Fruit fly (Drosophila melanogaster) whole organism, embryonic: ENCODE data around the gene CCT7.
A peak's percentile ranks its signal among the peaks of the same experiment; 100 is the strongest.

Experiments
- Adf1 ChIP-seq: fragments of 200-800 bp; sonication (Bioruptor generic); IDR thresholded peaks from 2 replicates; pipeline ENCODE4 v1.3.6; 2022; ENCODE audit warnings: missing biosample characterization, missing genetic modification characterization
- Atf-2 ChIP-seq: fragments of 200-800 bp; sonication (Bioruptor generic); optimal IDR thresholded peaks from 2 replicates; lab custom pipeline; 2016; ENCODE audit warnings: missing biosample characterization, missing genetic modification characterization
- CG10267 ChIP-seq: fragments of 200-800 bp; sonication (Bioruptor generic); optimal IDR thresholded peaks from 2 replicates; lab custom pipeline; 2018; ENCODE audit warnings: missing biosample characterization, mild to moderate bottlenecking, missing genetic modification characterization, moderate library complexity
- CG10543 ChIP-seq: fragments of 200-800 bp; sonication (Bioruptor generic); optimal IDR thresholded peaks from 3 replicates; lab custom pipeline; 2017; ENCODE audit warnings: missing biosample characterization, mild to moderate bottlenecking, missing genetic modification characterization, moderate library complexity
- CG10654 ChIP-seq: fragments of 200-800 bp; sonication (Bioruptor generic); optimal IDR thresholded peaks from 2 replicates; lab custom pipeline; 2016; ENCODE audit warnings: missing biosample characterization, missing genetic modification characterization
- CG11504 ChIP-seq: fragments of 200-800 bp; sonication (Bioruptor generic); optimal IDR thresholded peaks from 3 replicates; lab custom pipeline; 2019; ENCODE audit warnings: missing biosample characterization, mild to moderate bottlenecking, missing genetic modification characterization, moderate library complexity
- CG12071 ChIP-seq: fragments of 200-800 bp; sonication (Bioruptor generic); optimal IDR thresholded peaks from 3 replicates; lab custom pipeline; 2018; ENCODE audit warnings: missing biosample characterization, mild to moderate bottlenecking, missing genetic modification characterization
- CG12219 ChIP-seq: fragments of 200-800 bp; sonication (Bioruptor generic); optimal IDR thresholded peaks from 3 replicates; lab custom pipeline; 2018; ENCODE audit warnings: missing biosample characterization, mild to moderate bottlenecking, missing genetic modification characterization
- CG12391 ChIP-seq: fragments of 200-800 bp; sonication (Bioruptor generic); optimal IDR thresholded peaks from 3 replicates; lab custom pipeline; 2018; ENCODE audit warnings: missing biosample characterization, mild to moderate bottlenecking, missing genetic modification characterization, moderate library complexity
- CG12659 ChIP-seq: fragments of 200-800 bp; sonication (Bioruptor generic); optimal IDR thresholded peaks from 3 replicates; lab custom pipeline; 2017; ENCODE audit warnings: mild to moderate bottlenecking, missing biosample characterization, missing genetic modification reagents, missing genetic modification characterization
- CG14050 ChIP-seq: fragments of 200-800 bp; sonication (Bioruptor generic); IDR thresholded peaks from 3 replicates; pipeline ENCODE4 v1.3.6; 2022; ENCODE audit warnings: missing biosample characterization, missing genetic modification characterization
- CG16863 ChIP-seq: fragments of 200-800 bp; sonication (Bioruptor generic); optimal IDR thresholded peaks from 3 replicates; lab custom pipeline; 2016; ENCODE audit warnings: missing biosample characterization, missing genetic modification characterization
- CG17829 ChIP-seq: fragments of 200-800 bp; optimal IDR thresholded peaks from 2 replicates; lab custom pipeline; 2019; ENCODE audit warnings: missing biosample characterization, mild to moderate bottlenecking, missing genetic modification characterization, moderate library complexity
- CG1792 ChIP-seq: fragments of 200-800 bp; sonication (Bioruptor generic); optimal IDR thresholded peaks from 2 replicates; lab custom pipeline; 2016; ENCODE audit warnings: missing biosample characterization, missing genetic modification characterization
- CG2875 ChIP-seq: fragments of 200-800 bp; sonication (Bioruptor generic); optimal IDR thresholded peaks from 2 replicates; lab custom pipeline; 2017; ENCODE audit warnings: missing biosample characterization, mild to moderate bottlenecking, missing genetic modification characterization, missing genetic modification reagents
- CG31224 ChIP-seq: fragments of 200-800 bp; sonication (Bioruptor generic); IDR thresholded peaks from 2 replicates; pipeline ENCODE4 v1.3.6; 2022; ENCODE audit warnings: missing biosample characterization, missing genetic modification characterization
- CG3163 ChIP-seq: fragments of 200-800 bp; sonication (Bioruptor generic); optimal IDR thresholded peaks from 3 replicates; lab custom pipeline; 2016; ENCODE audit warnings: missing biosample characterization, missing genetic modification characterization
- CG6813 ChIP-seq: fragments of 200-800 bp; sonication (Bioruptor generic); optimal IDR thresholded peaks from 2 replicates; lab custom pipeline; 2017; ENCODE audit warnings: missing biosample characterization, missing genetic modification characterization, mild to moderate bottlenecking, moderate library complexity, missing genetic modification reagents
- CG7928 ChIP-seq: fragments of 200-800 bp; sonication (Bioruptor generic); optimal IDR thresholded peaks from 2 replicates; lab custom pipeline; 2017; ENCODE audit warnings: missing biosample characterization, mild to moderate bottlenecking, missing genetic modification characterization
- CG8290 ChIP-seq, 3 experiments: fragments of 200-800 bp; sonication (Bioruptor generic); optimal IDR thresholded peaks; 2 replicates each; lab custom pipeline; 2016 to 2019; ENCODE audit warnings: missing biosample characterization in 3 of 3, missing genetic modification characterization in 3 of 3, mild to moderate bottlenecking in 2 of 3, moderate library complexity in 1 of 3
- CG8765 ChIP-seq: fragments of 200-800 bp; sonication (Bioruptor generic); IDR thresholded peaks from 2 replicates; pipeline ENCODE4 v1.3.6; 2022; ENCODE audit warnings: missing biosample characterization, missing genetic modification characterization
- CG9727 ChIP-seq: fragments of 200-800 bp; sonication (Bioruptor generic); optimal IDR thresholded peaks from 3 replicates; lab custom pipeline; 2017; ENCODE audit warnings: missing biosample characterization, mild to moderate bottlenecking, missing genetic modification characterization
- CTCF ChIP-seq: fragments of 200-800 bp; sonication (Bioruptor generic); optimal IDR thresholded peaks from 2 replicates; lab custom pipeline; 2017; ENCODE audit warnings: missing biosample characterization, mild to moderate bottlenecking, missing genetic modification characterization, moderate library complexity
- CkIIα-i1 ChIP-seq: fragments of 200-800 bp; sonication (Bioruptor generic); IDR thresholded peaks from 2 replicates; pipeline ENCODE4 v1.3.6; 2022; ENCODE audit warnings: missing biosample characterization, missing genetic modification characterization
- CrebB ChIP-seq: fragments of 200-800 bp; sonication (Bioruptor generic); optimal IDR thresholded peaks from 3 replicates; lab custom pipeline; 2018; ENCODE audit warnings: missing biosample characterization, mild to moderate bottlenecking, missing genetic modification characterization
- D19A ChIP-seq: fragments of 200-800 bp; optimal IDR thresholded peaks from 3 replicates; lab custom pipeline; 2019; ENCODE audit warnings: missing biosample characterization, mild to moderate bottlenecking, missing genetic modification characterization, moderate library complexity
- Dfd ChIP-seq, 2 experiments: fragments of >200 bp; optimal IDR thresholded peaks; 2 replicates each; lab custom pipeline; 2017; ENCODE audit warnings: missing biosample characterization in 2 of 2, missing genetic modification characterization in 2 of 2
- HLH3B ChIP-seq: fragments of 200-800 bp; sonication (Bioruptor generic); IDR thresholded peaks from 2 replicates; pipeline ENCODE4 v1.3.6; 2022; ENCODE audit warnings: missing biosample characterization, missing genetic modification characterization
- HLH54F ChIP-seq: fragments of 200-800 bp; sonication (Bioruptor generic); optimal IDR thresholded peaks from 3 replicates; lab custom pipeline; 2016; ENCODE audit warnings: missing biosample characterization, missing genetic modification characterization
- Mad ChIP-seq: fragments of 200-800 bp; sonication (Bioruptor generic); optimal IDR thresholded peaks from 2 replicates; lab custom pipeline; 2016; ENCODE audit warnings: missing biosample characterization, missing genetic modification characterization
- Meics ChIP-seq: fragments of 200-800 bp; sonication (Bioruptor generic); optimal IDR thresholded peaks from 2 replicates; lab custom pipeline; 2017; ENCODE audit warnings: missing biosample characterization, mild to moderate bottlenecking, missing genetic modification characterization
- NC2α ChIP-seq: fragments of 200-800 bp; sonication (Bioruptor generic); optimal IDR thresholded peaks from 2 replicates; lab custom pipeline; 2016; ENCODE audit warnings: missing biosample characterization, missing genetic modification characterization
- Xrp1 ChIP-seq: fragments of 200-800 bp; sonication (Bioruptor generic); IDR thresholded peaks from 2 replicates; pipeline ENCODE4 v1.3.6; 2022; ENCODE audit warnings: missing biosample characterization, missing genetic modification characterization
- cad ChIP-seq: fragments of >200 bp; optimal IDR thresholded peaks from 2 replicates; lab custom pipeline; 2017; ENCODE audit warnings: missing biosample characterization, missing genetic modification characterization
- dmrt11E ChIP-seq: fragments of 200-800 bp; sonication (Bioruptor generic); optimal IDR thresholded peaks from 3 replicates; lab custom pipeline; 2018; ENCODE audit warnings: missing biosample characterization, mild to moderate bottlenecking, missing genetic modification characterization, moderate library complexity
- dysf ChIP-seq: fragments of 200-800 bp; sonication (Bioruptor generic); IDR thresholded peaks from 3 replicates; pipeline ENCODE4 v1.3.6; 2022; ENCODE audit warnings: missing biosample characterization, missing genetic modification characterization
- hbn ChIP-seq: fragments of 200-800 bp; sonication (Bioruptor generic); IDR thresholded peaks from 2 replicates; pipeline ENCODE4 v1.3.6; 2022; ENCODE audit warnings: missing biosample characterization, missing genetic modification characterization; ENCODE audit not compliant: partially characterized antibody
- hkb ChIP-seq, 2 experiments: fragments of 200-800 bp in 1 of 2; fragments of >200 bp in 1 of 2; sonication (Bioruptor generic) in 1 of 2; IDR thresholded peaks in 1 of 2; optimal IDR thresholded peaks in 1 of 2; 2 replicates each; pipeline versions ENCODE4 v1.3.6 to Lab custom; 2017 to 2022; ENCODE audit warnings: missing biosample characterization in 1 of 2, missing genetic modification characterization in 1 of 2
- inv ChIP-seq: fragments of 200-800 bp; sonication (Bioruptor generic); IDR thresholded peaks from 2 replicates; pipeline ENCODE4 v1.3.6; 2022; ENCODE audit warnings: missing biosample characterization, missing genetic modification characterization; ENCODE audit not compliant: partially characterized antibody
- kni ChIP-seq: fragments of 200-800 bp; sonication (Bioruptor generic); optimal IDR thresholded peaks from 3 replicates; lab custom pipeline; 2017; ENCODE audit warnings: mild to moderate bottlenecking, missing biosample characterization, missing genetic modification reagents, missing genetic modification characterization
- mirr ChIP-seq: fragments of 200-800 bp; sonication (Bioruptor generic); optimal IDR thresholded peaks from 3 replicates; lab custom pipeline; 2018; ENCODE audit warnings: missing biosample characterization, mild to moderate bottlenecking, missing genetic modification characterization
- pho ChIP-seq: fragments of 200-800 bp; sonication (Bioruptor generic); optimal IDR thresholded peaks from 2 replicates; lab custom pipeline; 2016; ENCODE audit warnings: missing biosample characterization, missing genetic modification characterization
- pros ChIP-seq: fragments of 200-800 bp; sonication (Bioruptor generic); optimal IDR thresholded peaks from 3 replicates; lab custom pipeline; 2019; ENCODE audit warnings: missing biosample characterization, mild to moderate bottlenecking, missing genetic modification characterization, moderate library complexity
- scrt ChIP-seq: fragments of 200-800 bp; sonication (Bioruptor generic); optimal IDR thresholded peaks from 2 replicates; lab custom pipeline; 2018; ENCODE audit warnings: missing biosample characterization, mild to moderate bottlenecking, missing genetic modification characterization, moderate library complexity
- so ChIP-seq: fragments of 200-800 bp; sonication (Bioruptor generic); IDR thresholded peaks from 3 replicates; pipeline ENCODE4 v1.3.6; 2022; ENCODE audit warnings: missing biosample characterization, missing genetic modification characterization
- tgo ChIP-seq: fragments of 200-800 bp; sonication (Bioruptor generic); IDR thresholded peaks from 3 replicates; pipeline ENCODE4 v1.3.6; 2022; ENCODE audit warnings: missing biosample characterization, missing genetic modification characterization
- twi ChIP-seq: fragments of 200-800 bp; optimal IDR thresholded peaks from 2 replicates; lab custom pipeline; 2019; ENCODE audit warnings: missing biosample characterization, mild to moderate bottlenecking, missing genetic modification characterization, moderate library complexity
- unc-4 ChIP-seq: fragments of 200-800 bp; sonication (Bioruptor generic); IDR thresholded peaks from 2 replicates; pipeline ENCODE4 v1.3.6; 2022; ENCODE audit warnings: missing biosample characterization, missing genetic modification characterization; ENCODE audit not compliant: partially characterized antibody
- usp ChIP-seq: fragments of >200 bp; optimal IDR thresholded peaks from 2 replicates; lab custom pipeline; 2017; ENCODE audit warnings: missing biosample characterization, missing genetic modification characterization
- vnd ChIP-seq: fragments of 200-800 bp; sonication (Bioruptor generic); IDR thresholded peaks from 3 replicates; pipeline ENCODE4 v1.3.6; 2022; ENCODE audit warnings: missing biosample characterization, missing genetic modification characterization; ENCODE audit not compliant: partially characterized antibody

The CCT7 gene

dm6 chr3R:8819551-8820057 is 18.2 kb downstream of the CCT7 start (continued):
- TF ChIP-seq CG2875 (peak; percentile 5), CG8765 (GFP tag; lab: Robert Waterston, UW) (no peak), inv (GFP tag; lab: Robert Waterston, UW) (no peak), cad (GFP tag; lab: Kevin White, UChicago) (no peak), CG14050 (GFP tag; lab: Robert Waterston, UW) (no peak), CG10543 (GFP tag; lab: Kevin White, UChicago) (peak; percentile 48), hkb (optimal IDR thresholded peaks at IDR 0.05; lab: Kevin White, UChicago) (no peak), hkb (GFP tag; IDR thresholded peaks at IDR 0.05; lab: Robert Waterston, UW) (peak; percentile 41; the same call in 1 of the 2 replicates), pros (GFP tag; lab: Kevin White, UChicago) (peak; percentile 32), so (GFP tag; lab: Robert Waterston, UW) (peak; percentile 51; the same call in 1 of the 3 replicates), CG12071 (peak; percentile 48), dmrt11E (tag; lab: Kevin White, UChicago) (peak; percentile 16), usp (GFP tag; lab: Kevin White, UChicago) (no peak), pho (GFP tag; lab: Kevin White, UChicago) (no peak), Meics (peak; percentile 24), CG10267 (tag; lab: Kevin White, UChicago) (no peak), CG12659 (GFP tag; lab: Kevin White, UChicago) (peak; percentile 4), Mad (peak; percentile 13), CrebB (tag; lab: Kevin White, UChicago) (peak; percentile 72), unc-4 (GFP tag; lab: Robert Waterston, UW) (no peak), CG31224 (GFP tag; lab: Robert Waterston, UW) (0 out of 2 replicates have a peak, but pooled peaks have one; percentile 5), HLH3B (GFP tag; lab: Robert Waterston, UW) (peak; percentile 14; the same call in 1 of the 2 replicates), CG11504 (tag; lab: Kevin White, UChicago) (peak; percentile 9), CG10654 (GFP tag; lab: Kevin White, UChicago) (no peak), CkIIα-i1 (GFP tag; lab: Robert Waterston, UW) (no peak), CG16863 (GFP tag; lab: Kevin White, UChicago) (peak; percentile 43), Dfd (GFP tag; optimal IDR thresholded peaks at IDR 0.05; lab: Kevin White, UChicago) (no peak), twi (tag; lab: Kevin White, UChicago) (no peak), hbn (GFP tag; lab: Robert Waterston, UW) (no peak), CTCF (GFP tag; lab: Kevin White, UChicago) (no peak), vnd (no peak), Xrp1 (GFP tag; lab: Robert Waterston, UW) (peak; percentile 53), CG17829 (tag; lab: Kevin White, UChicago) (no peak), CG1792 (GFP tag; lab: Kevin White, UChicago) (no peak), CG12391 (tag; lab: Kevin White, UChicago) (no peak), mirr (GFP tag; lab: Kevin White, UChicago) (peak; percentile 61), Atf-2 (peak; percentile 43), CG3163 (no peak), tgo (GFP tag; lab: Robert Waterston, UW) (no peak), Adf1 (peak; percentile 8; the same call in 1 of the 2 replicates), CG9727 (peak; percentile 64), dysf (GFP tag; lab: Robert Waterston, UW) (no peak), scrt (GFP tag; lab: Kevin White, UChicago) (no peak), D19A (no peak), kni (GFP tag; lab: Kevin White, UChicago) (peak; percentile 26), CG8290 (GFP tag; optimal IDR thresholded peaks at IDR 0.05; lab: Kevin White, UChicago) (no peak), CG8290 (tag; optimal IDR thresholded peaks at IDR 0.05; lab: Kevin White, UChicago) (peak in 1 of 2 experiments; percentile 81), NC2α (GFP tag; lab: Kevin White, UChicago) (peak; percentile 46), CG6813 (GFP tag; lab: Kevin White, UChicago) (peak; percentile 7), CG12219 (GFP tag; lab: Kevin White, UChicago) (peak; percentile 11), HLH54F (GFP tag; lab: Kevin White, UChicago) (no peak), CG7928 (GFP tag; lab: Kevin White, UChicago) (no peak)
